Worm (Caenorhabditis elegans): ENCODE results near the gene fbxa-94.

The fbxa-94 gene

ce11 chrV:15547727-15548126 is 25.0 kb upstream of the fbxa-94 start (continued):
- TF ChIP-seq attf-5 (GFP tag; optimal IDR thresholded peaks at IDR 0.05) (peak; percentile 43), dpl-1 (GFP tag; optimal IDR thresholded peaks at IDR 0.05) (no peak), snpc-1.1 (tag; optimal IDR thresholded peaks at IDR 0.05; ENCODE audit: insufficient read depth) (no peak), F52B5.7 (tag; optimal IDR thresholded peaks at IDR 0.05) (no peak), dox-1 (GFP tag; IDR thresholded peaks at IDR 0.05) (peak; percentile 46; the same call in 1 of the 2 replicates), madf-8 (GFP tag; conservative IDR thresholded peaks at IDR 0.05) (no peak), snpc-3.4 (tag; optimal IDR thresholded peaks at IDR 0.05) (peak; percentile 58), rpc-1 (optimal IDR thresholded peaks at IDR 0.05) (peak; percentile 75), rpc-1 (tag; optimal IDR thresholded peaks at IDR 0.05) (peak; percentile 87), nhr-179 (tag; optimal IDR thresholded peaks at IDR 0.05) (peak; percentile 49), nhr-90 (tag; optimal IDR thresholded peaks at IDR 0.05) (peak; percentile 68), Y53F4B.3 (GFP tag; IDR thresholded peaks at IDR 0.05) (no peak), hlh-12 (tag; optimal IDR thresholded peaks at IDR 0.05) (no peak), sea-2 (GFP tag; IDR thresholded peaks at IDR 0.05) (no peak), unc-62 (GFP tag; optimal IDR thresholded peaks at IDR 0.05) (no peak), ceh-79 (tag; optimal IDR thresholded peaks at IDR 0.05) (no peak), ztf-25 (GFP tag; IDR thresholded peaks at IDR 0.05) (0 out of 2 replicates have a peak, but pooled peaks have one; percentile 56), egl-44 (GFP tag; IDR thresholded peaks at IDR 0.05) (0 out of 2 replicates have a peak, but pooled peaks have one; percentile 40), madf-10 (tag; optimal IDR thresholded peaks at IDR 0.05) (peak; percentile 46), Y67H2A.10 (GFP tag; conservative IDR thresholded peaks at IDR 0.05) (no peak), F10E7.11 (tag; optimal IDR thresholded peaks at IDR 0.05) (no peak), cebp-1 (GFP tag; IDR thresholded peaks at IDR 0.05) (no peak), cebp-1 (tag; optimal IDR thresholded peaks at IDR 0.05) (peak; percentile 33), bed-1 (GFP tag; IDR thresholded peaks at IDR 0.05) (no peak), ceh-91 (GFP tag; IDR thresholded peaks at IDR 0.05) (no peak), ztf-28 (GFP tag; IDR thresholded peaks at IDR 0.05) (no peak), ZK185.1 (tag; optimal IDR thresholded peaks at IDR 0.05; ENCODE audit: poor library complexity, severe bottlenecking) (peak; percentile 54), hrde-1 (tag; optimal IDR thresholded peaks at IDR 0.05; ENCODE audit: borderline replicate concordance) (no peak), B0261.1 (tag; optimal IDR thresholded peaks at IDR 0.05) (peak; percentile 90), cebp-2 (GFP tag; IDR thresholded peaks at IDR 0.05) (0 out of 2 replicates have a peak, but pooled peaks have one; percentile 71), T26A5.8 (tag; optimal IDR thresholded peaks at IDR 0.05) (no peak), unc-130 (GFP tag; optimal IDR thresholded peaks at IDR 0.05) (no peak), ceh-58 (GFP tag; IDR thresholded peaks at IDR 0.05) (no peak), mxl-1 (tag; optimal IDR thresholded peaks at IDR 0.05) (peak; percentile 22), athp-1 (tag; optimal IDR thresholded peaks at IDR 0.05) (peak; percentile 12)

ce11 chrV:15550408-15550807 is 22.3 kb upstream of the fbxa-94 start:
- TF ChIP-seq somi-1 (GFP tag; optimal IDR thresholded peaks at IDR 0.05): no peak
- TF ChIP-seq B0261.1 (tag; optimal IDR thresholded peaks at IDR 0.05): peak; percentile 52
- peak; percentile 26 for TF ChIP-seq rpc-1 (optimal IDR thresholded peaks at IDR 0.05)
- TF ChIP-seq rpc-1 (tag; optimal IDR thresholded peaks at IDR 0.05): peak; percentile 52
- TF ChIP-seq snpc-4 (GFP tag; optimal IDR thresholded peaks at IDR 0.05): no peak
- TF ChIP-seq snpc-4 (tag; optimal IDR thresholded peaks at IDR 0.05): no peak
- no peak for TF ChIP-seq attf-3 (GFP tag; conservative IDR thresholded peaks at IDR 0.05)
- TF ChIP-seq tbp1 (GFP tag; optimal IDR thresholded peaks at IDR 0.05): peak; percentile 73
- no peak for TF ChIP-seq nhr-27 (tag; optimal IDR thresholded peaks at IDR 0.05)
